Worm (Caenorhabditis elegans) whole organism, young adult: Measurements from ENCODE around the gene cni-1.
A peak's percentile ranks its signal among the peaks of the same experiment; 100 is the strongest.

Experiments used
- B0035.1 ChIP-seq: sonication (generic microtip); optimal IDR thresholded peaks from 2 replicates; lab custom pipeline; 2016; ENCODE audit warnings: missing genetic modification characterization, mild to moderate bottlenecking, missing compliant biosample characterization, missing genotype, missing genetic modification reagents
- B0336.3 ChIP-seq: fragments of 200-800 bp; sonication (Bioruptor generic); IDR thresholded peaks from 2 replicates; pipeline ENCODE4 v1.3.6; 2022; ENCODE audit warnings: missing genetic modification characterization, missing compliant biosample characterization
- C17E4.6 ChIP-seq: fragments of 200-800 bp; sonication (Bioruptor generic); IDR thresholded peaks from 2 replicates; pipeline ENCODE4 v1.3.6; 2022; ENCODE audit warnings: missing genetic modification reagents, missing genetic modification characterization, missing compliant biosample characterization
- D2030.7 ChIP-seq: fragments of 200-800 bp; sonication (Bioruptor generic); IDR thresholded peaks from 2 replicates; pipeline ENCODE4 v1.3.6; 2022; ENCODE audit warnings: missing genetic modification reagents, missing genetic modification characterization, missing compliant biosample characterization
- F23B12.7 ChIP-seq: sonication (generic microtip); optimal IDR thresholded peaks from 2 replicates; lab custom pipeline; 2017; ENCODE audit warnings: missing genetic modification characterization, mild to moderate bottlenecking, missing compliant biosample characterization, antibody characterized with exemption, moderate library complexity; ENCODE audit not compliant: insufficient read depth
- F37B4.10 ChIP-seq: fragments of 200-800 bp; sonication (Bioruptor generic); IDR thresholded peaks from 2 replicates; pipeline ENCODE4 v1.3.6; 2022; ENCODE audit warnings: missing genetic modification characterization, missing compliant biosample characterization
- F52B5.7 ChIP-seq: sonication (generic microtip); optimal IDR thresholded peaks from 2 replicates; lab custom pipeline; 2016; ENCODE audit warnings: mild to moderate bottlenecking, missing genetic modification characterization, missing compliant biosample characterization
- F57A8.1 ChIP-seq: fragments of 200-800 bp; sonication (Bioruptor generic); optimal IDR thresholded peaks from 2 replicates; lab custom pipeline; 2018; ENCODE audit warnings: mild to moderate bottlenecking, missing genetic modification characterization, moderate library complexity, missing compliant biosample characterization
- F57C9.4 ChIP-seq: sonication (generic microtip); optimal IDR thresholded peaks from 2 replicates; lab custom pipeline; 2017; ENCODE audit warnings: mild to moderate bottlenecking, missing genetic modification characterization, missing compliant biosample characterization
- K12H6.12 ChIP-seq: fragments of 200-800 bp; sonication (Bioruptor generic); optimal IDR thresholded peaks from 2 replicates; lab custom pipeline; 2018; ENCODE audit warnings: mild to moderate bottlenecking, missing genetic modification characterization, missing compliant biosample characterization
- T07F8.4 ChIP-seq: sonication (generic microtip); optimal IDR thresholded peaks from 2 replicates; lab custom pipeline; 2016; ENCODE audit warnings: mild to moderate bottlenecking, missing genetic modification characterization, moderate library complexity, missing compliant biosample characterization
- Y53F4B.3 ChIP-seq: fragments of 200-800 bp; sonication (Bioruptor generic); IDR thresholded peaks from 2 replicates; pipeline ENCODE4 v1.3.6; 2022; ENCODE audit warnings: missing genetic modification reagents, missing genetic modification characterization, missing compliant biosample characterization
- aptf-2 ChIP-seq: fragments of 200-800 bp; sonication (Bioruptor generic); conservative IDR thresholded peaks from 2 replicates; pipeline ENCODE4 v1.3.6; 2022; ENCODE audit warnings: missing genetic modification reagents, missing genetic modification characterization, missing compliant biosample characterization
- attf-6 ChIP-seq: fragments of 200-800 bp; sonication (Bioruptor generic); IDR thresholded peaks from 2 replicates; pipeline ENCODE4 v1.3.6; 2022; ENCODE audit warnings: missing genetic modification reagents, missing genetic modification characterization, missing compliant biosample characterization
- cebp-2 ChIP-seq: fragments of 200-800 bp; sonication (Bioruptor generic); IDR thresholded peaks from 2 replicates; pipeline ENCODE4 v1.3.6; 2022; ENCODE audit warnings: missing genetic modification characterization, missing compliant biosample characterization
- egl-18 ChIP-seq: fragments of 200-800 bp; sonication (Bioruptor generic); IDR thresholded peaks from 2 replicates; pipeline ENCODE4 v1.3.6; 2022; ENCODE audit warnings: missing genetic modification reagents, missing genetic modification characterization, missing compliant biosample characterization
- fkh-3 ChIP-seq: sonication (generic microtip); optimal IDR thresholded peaks from 2 replicates; lab custom pipeline; 2016; ENCODE audit warnings: mild to moderate bottlenecking, missing genetic modification characterization, missing compliant biosample characterization
- hlh-26 ChIP-seq: fragments of 200-800 bp; sonication (Bioruptor generic); conservative IDR thresholded peaks from 2 replicates; pipeline ENCODE4 v1.3.6; 2022; ENCODE audit warnings: missing genetic modification reagents, missing genetic modification characterization, missing compliant biosample characterization
- lin-26 ChIP-seq: fragments of 200-800 bp; sonication (Bioruptor generic); IDR thresholded peaks from 2 replicates; pipeline ENCODE4 v1.3.6; 2022; ENCODE audit warnings: missing genetic modification reagents, missing genetic modification characterization, missing compliant biosample characterization
- madf-10 ChIP-seq: sonication (generic microtip); optimal IDR thresholded peaks from 2 replicates; lab custom pipeline; 2016; ENCODE audit warnings: mild to moderate bottlenecking, missing genetic modification characterization, missing compliant biosample characterization
- madf-3 ChIP-seq: fragments of 200-800 bp; sonication (Bioruptor generic); IDR thresholded peaks from 2 replicates; pipeline ENCODE4 v1.3.6; 2022; ENCODE audit warnings: missing genetic modification reagents, missing genetic modification characterization, missing compliant biosample characterization
- madf-6 ChIP-seq: fragments of 200-800 bp; sonication (Bioruptor generic); IDR thresholded peaks from 2 replicates; pipeline ENCODE4 v1.3.6; 2022; ENCODE audit warnings: missing genetic modification reagents, missing genetic modification characterization, missing compliant biosample characterization
- mcd-1 ChIP-seq: fragments of 200-800 bp; sonication (Bioruptor generic); IDR thresholded peaks from 2 replicates; pipeline ENCODE4 v1.3.6; 2022; ENCODE audit warnings: missing genetic modification reagents, missing genetic modification characterization, missing compliant biosample characterization
- mel-28 ChIP-seq: sonication (generic microtip); optimal IDR thresholded peaks from 2 replicates; lab custom pipeline; 2016; ENCODE audit warnings: borderline replicate concordance, mild to moderate bottlenecking, missing genetic modification characterization, missing compliant biosample characterization
- mes-4 ChIP-seq: sonication (generic microtip); optimal IDR thresholded peaks from 2 replicates; lab custom pipeline; 2016; ENCODE audit warnings: missing genotype, missing genetic modification characterization, missing compliant biosample characterization
- mxl-1 ChIP-seq: sonication (generic microtip); optimal IDR thresholded peaks from 2 replicates; lab custom pipeline; 2016; ENCODE audit warnings: missing genetic modification characterization, missing compliant biosample characterization
- nfya-2 ChIP-seq: fragments of 200-800 bp; sonication (Bioruptor generic); IDR thresholded peaks from 2 replicates; pipeline ENCODE4 v1.3.6; 2022; ENCODE audit warnings: missing genetic modification reagents, missing genetic modification characterization, missing compliant biosample characterization
- nfyb-1 ChIP-seq: fragments of 200-800 bp; sonication (Bioruptor generic); IDR thresholded peaks from 2 replicates; pipeline ENCODE4 v1.3.6; 2022; ENCODE audit warnings: missing genetic modification reagents, missing genetic modification characterization, missing compliant biosample characterization
- nhr-27 ChIP-seq: fragments of 200-800 bp; sonication (Bioruptor generic); optimal IDR thresholded peaks from 2 replicates; lab custom pipeline; 2018; ENCODE audit warnings: mild to moderate bottlenecking, missing genetic modification characterization, moderate library complexity, missing compliant biosample characterization
- pha-4 ChIP-seq: fragments of 150-350 bp; sonication (generic microtip); optimal IDR thresholded peaks from 2 replicates; lab custom pipeline; 2014; ENCODE audit warnings: missing biosample characterization, missing genetic modification reagents, missing genetic modification characterization
- rec-8 ChIP-seq, 2 experiments: sonication (generic microtip); optimal IDR thresholded peaks; 2 replicates each; lab custom pipeline; 2016; ENCODE audit warnings: mild to moderate bottlenecking in 2 of 2, missing genetic modification characterization in 2 of 2, missing genetic modification reagents in 2 of 2, missing genotype in 2 of 2, missing biosample characterization in 1 of 2, missing compliant biosample characterization in 1 of 2, moderate library complexity in 1 of 2
- repo-1 ChIP-seq: sonication (generic microtip); optimal IDR thresholded peaks from 2 replicates; lab custom pipeline; 2017; ENCODE audit warnings: mild to moderate bottlenecking, missing genetic modification characterization, missing compliant biosample characterization
- rpc-1 ChIP-seq, 2 experiments: fragments of 150-350 bp in 1 of 2; sonication (generic microtip) in 1 of 2; optimal IDR thresholded peaks; 2 replicates each; lab custom pipeline; 2014 to 2018; ENCODE audit warnings: missing biosample characterization in 1 of 2, missing genetic modification characterization in 1 of 2, missing genetic modification reagents in 1 of 2, missing genotype in 1 of 2
- sea-2 ChIP-seq: fragments of 200-800 bp; sonication (Bioruptor generic); IDR thresholded peaks from 2 replicates; pipeline ENCODE4 v1.3.6; 2022; ENCODE audit warnings: missing genetic modification characterization, missing compliant biosample characterization
- snpc-3.4 ChIP-seq: sonication (generic microtip); optimal IDR thresholded peaks from 2 replicates; lab custom pipeline; 2017; ENCODE audit warnings: missing genetic modification characterization, mild to moderate bottlenecking, missing compliant biosample characterization, antibody characterized with exemption, moderate library complexity, missing genotype, missing genetic modification reagents
- sptf-2 ChIP-seq: fragments of 200-800 bp; sonication (Bioruptor generic); optimal IDR thresholded peaks from 2 replicates; lab custom pipeline; 2018; ENCODE audit warnings: mild to moderate bottlenecking, missing genetic modification characterization, missing compliant biosample characterization
- tbp1 ChIP-seq: fragments of 200-800 bp; sonication (Bioruptor generic); optimal IDR thresholded peaks from 2 replicates; lab custom pipeline; 2018; ENCODE audit warnings: mild to moderate bottlenecking, missing genetic modification characterization, missing compliant biosample characterization
- tbx-9 ChIP-seq: sonication (generic microtip); optimal IDR thresholded peaks from 2 replicates; lab custom pipeline; 2016; ENCODE audit warnings: borderline replicate concordance, missing genetic modification characterization, inconsistent platforms, missing compliant biosample characterization
- xnd-1 ChIP-seq: sonication (generic microtip); optimal IDR thresholded peaks from 2 replicates; lab custom pipeline; 2016; ENCODE audit warnings: missing genotype, missing genetic modification reagents, missing genetic modification characterization, missing compliant biosample characterization
- ztf-18 ChIP-seq: sonication (generic microtip); optimal IDR thresholded peaks from 2 replicates; lab custom pipeline; 2016; ENCODE audit warnings: missing genotype, mild to moderate bottlenecking, missing genetic modification characterization, missing compliant biosample characterization

Gene cni-1

DNA sequence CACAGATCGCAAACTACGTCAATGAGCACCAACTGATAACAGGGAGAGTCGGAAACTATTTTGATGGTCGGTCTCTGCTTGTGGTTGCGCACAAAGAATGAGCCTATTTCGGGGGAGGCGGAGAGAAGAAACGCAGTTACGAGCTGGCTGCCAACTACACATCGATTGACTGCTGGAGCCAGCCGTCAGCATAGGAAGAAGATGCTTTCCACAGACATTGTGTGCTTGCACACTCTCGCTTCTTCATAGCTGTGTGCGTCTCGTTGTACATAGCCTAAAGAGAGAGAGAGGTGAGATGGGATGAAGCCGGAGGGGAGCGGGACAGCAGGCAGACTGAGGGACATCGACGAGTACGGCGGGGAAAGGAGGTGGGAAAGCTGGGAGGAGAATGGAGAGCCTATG is 49.7 kb upstream of the cni-1 start (continued):
- TF ChIP-seq snpc-3.4 (tag; lab: Kevin White, UChicago) = no peak
- TF ChIP-seq ztf-18 = peak; percentile 18
- TF ChIP-seq Y53F4B.3 (GFP tag; lab: Robert Waterston, UW) = no peak
- no peak for TF ChIP-seq hlh-26 (GFP tag; lab: Robert Waterston, UW)
- TF ChIP-seq xnd-1 (tag; lab: Kevin White, UChicago) = no peak
- TF ChIP-seq madf-10 (tag; lab: Kevin White, UChicago) = peak; percentile 27
- TF ChIP-seq C17E4.6 (GFP tag; lab: Robert Waterston, UW) = no peak
- TF ChIP-seq F57A8.1 (GFP tag; lab: Kevin White, UChicago) = no peak
- peak; percentile 11; the same call in 1 of the 2 replicates for TF ChIP-seq nfyb-1 (GFP tag; lab: Robert Waterston, UW)
- no peak for TF ChIP-seq lin-26 (GFP tag; lab: Robert Waterston, UW)
- TF ChIP-seq T07F8.4 (tag; lab: Kevin White, UChicago) = no peak
- no peak for TF ChIP-seq D2030.7 (GFP tag; lab: Robert Waterston, UW)
- TF ChIP-seq cebp-2 (GFP tag; lab: Robert Waterston, UW) = no peak
- no peak for TF ChIP-seq mes-4 (tag; lab: Kevin White, UChicago)
- no peak for TF ChIP-seq F52B5.7 (tag; lab: Kevin White, UChicago)
- TF ChIP-seq nhr-27 = no peak
- no peak for TF ChIP-seq F57C9.4 (tag; lab: Kevin White, UChicago)
- peak; percentile 80 for TF ChIP-seq B0336.3 (GFP tag; lab: Robert Waterston, UW)
- TF ChIP-seq egl-18 (GFP tag; lab: Robert Waterston, UW) = no peak
- no peak for TF ChIP-seq tbx-9
- no peak for TF ChIP-seq madf-3
- TF ChIP-seq pha-4 (tag; lab: Kevin White, UChicago) = no peak
- no peak for TF ChIP-seq rpc-1 (optimal IDR thresholded peaks at IDR 0.05; lab: Kevin White, UChicago)
- no peak for TF ChIP-seq rpc-1 (tag; optimal IDR thresholded peaks at IDR 0.05; lab: Kevin White, UChicago)
- TF ChIP-seq K12H6.12 (tag; lab: Kevin White, UChicago) = peak; percentile 80
- no peak for TF ChIP-seq attf-6 (GFP tag; lab: Robert Waterston, UW)
- TF ChIP-seq madf-6 = no peak; the same call in 1 of the 2 replicates
- TF ChIP-seq B0035.1 (tag; lab: Kevin White, UChicago) = no peak
- TF ChIP-seq F23B12.7 (tag; lab: Kevin White, UChicago) = no peak
- no peak for TF ChIP-seq rec-8 (tag; optimal IDR thresholded peaks at IDR 0.05; lab: Kevin White, UChicago)
- no peak for TF ChIP-seq F37B4.10 (GFP tag; lab: Robert Waterston, UW)
- TF ChIP-seq fkh-3 (tag; lab: Kevin White, UChicago) = no peak
- TF ChIP-seq sptf-2 (GFP tag; lab: Kevin White, UChicago) = no peak
- TF ChIP-seq mxl-1 = no peak
- TF ChIP-seq mcd-1 = peak; percentile 55; the same call in 1 of the 2 replicates
- TF ChIP-seq mel-28 (tag; lab: Kevin White, UChicago) = no peak
- no peak for TF ChIP-seq nfya-2 (GFP tag; lab: Robert Waterston, UW)
- TF ChIP-seq sea-2 (GFP tag; lab: Robert Waterston, UW) = no peak
- no peak for TF ChIP-seq aptf-2 (GFP tag; lab: Robert Waterston, UW)
- no peak for TF ChIP-seq repo-1 (tag; lab: Kevin White, UChicago)
- peak; percentile 35 for TF ChIP-seq tbp1
